Worm (Caenorhabditis elegans) whole organism, late embryonic: ENCODE measurements around the gene W06G6.10.

Experiments
- ceh-22 ChIP-seq: sonication (generic microtip); optimal IDR thresholded peaks from 2 replicates; lab custom pipeline; 2017; ENCODE audit warnings: missing biosample characterization, missing genetic modification characterization
- ceh-30 ChIP-seq: fragments of 150-350 bp; optimal IDR thresholded peaks from 2 replicates; lab custom pipeline; 2014; ENCODE audit warnings: missing biosample characterization, missing genetic modification characterization
- ceh-34 ChIP-seq: sonication (generic microtip); optimal IDR thresholded peaks from 2 replicates; lab custom pipeline; 2016; ENCODE audit warnings: mild to moderate bottlenecking, missing genetic modification characterization, missing compliant biosample characterization
- ceh-45 ChIP-seq: fragments of 200-800 bp; sonication (Bioruptor generic); IDR thresholded peaks from 2 replicates; pipeline ENCODE4 v1.3.6; 2022; ENCODE audit warnings: missing genetic modification reagents, missing genetic modification characterization, missing compliant biosample characterization
- dve-1 ChIP-seq: sonication (generic microtip); optimal IDR thresholded peaks from 2 replicates; lab custom pipeline; 2017; ENCODE audit warnings: antibody characterized with exemption, mild to moderate bottlenecking, missing genetic modification characterization, missing compliant biosample characterization
- nfya-1 ChIP-seq: sonication (generic microtip); optimal IDR thresholded peaks from 2 replicates; lab custom pipeline; 2017; ENCODE audit warnings: missing genetic modification characterization, mild to moderate bottlenecking, missing compliant biosample characterization, antibody characterized with exemption, moderate library complexity
- npax-4 ChIP-seq: sonication (generic microtip); optimal IDR thresholded peaks from 2 replicates; lab custom pipeline; 2016; ENCODE audit warnings: missing genetic modification characterization, missing compliant biosample characterization
- pag-3 ChIP-seq: sonication (generic microtip); optimal IDR thresholded peaks from 2 replicates; lab custom pipeline; 2016; ENCODE audit warnings: missing compliant biosample characterization, missing genetic modification characterization, borderline replicate concordance
- pha-2 ChIP-seq: sonication (generic microtip); optimal IDR thresholded peaks from 2 replicates; lab custom pipeline; 2017; ENCODE audit warnings: mild to moderate bottlenecking, missing genetic modification characterization, missing compliant biosample characterization
- pqm-1 ChIP-seq: sonication (generic microtip); optimal IDR thresholded peaks from 2 replicates; lab custom pipeline; 2016; ENCODE audit warnings: missing genetic modification characterization, missing compliant biosample characterization
- sox-4 ChIP-seq: sonication (generic microtip); optimal IDR thresholded peaks from 2 replicates; lab custom pipeline; 2017; ENCODE audit warnings: mild to moderate bottlenecking, missing genetic modification characterization, inconsistent platforms, missing compliant biosample characterization
- syd-9 ChIP-seq: sonication (generic microtip); optimal IDR thresholded peaks from 2 replicates; lab custom pipeline; 2016; ENCODE audit warnings: mild to moderate bottlenecking, missing genetic modification characterization, moderate library complexity, missing compliant biosample characterization
- ttx-3 ChIP-seq: sonication (generic microtip); optimal IDR thresholded peaks from 2 replicates; lab custom pipeline; 2016; ENCODE audit warnings: missing genetic modification reagents, missing genetic modification characterization, missing compliant biosample characterization

ce11 chrV:16603102-16603501 is 43.9 kb downstream of the W06G6.10 start, which contains the start of gene T03E6.8:
- TF ChIP-seq pqm-1 (tag; lab: Kevin White, UChicago) = no peak
- no peak for TF ChIP-seq ceh-30
- no peak for TF ChIP-seq ceh-22 (tag; lab: Kevin White, UChicago)
- TF ChIP-seq pag-3 (tag; lab: Kevin White, UChicago) = no peak
- no peak for TF ChIP-seq npax-4 (tag; lab: Kevin White, UChicago)
- TF ChIP-seq pha-2 (tag; lab: Kevin White, UChicago) = no peak
- TF ChIP-seq ttx-3 (tag; lab: Kevin White, UChicago) = no peak
- no peak for TF ChIP-seq sox-4 (tag; lab: Kevin White, UChicago)
- TF ChIP-seq dve-1 (tag; lab: Kevin White, UChicago) = no peak
- no peak for TF ChIP-seq ceh-34 (tag; lab: Kevin White, UChicago)
- no peak for TF ChIP-seq nfya-1 (tag; lab: Kevin White, UChicago)
- TF ChIP-seq syd-9 = no peak
- TF ChIP-seq ceh-45 (GFP tag; lab: Robert Waterston, UW) = no peak
